Fruit fly (Drosophila melanogaster) whole organism, pupa: ENCODE results near the gene CG46521.
"Not testable (repeated sequence)": the region's sequence is repeated elsewhere in the genome, so short reads cannot be mapped to it uniquely, and the experiment has no call there.

ENCODE experiments used
- CG12605 ChIP-seq: fragments of 200-800 bp; sonication (Bioruptor generic); IDR thresholded peaks from 2 replicates; pipeline ENCODE4 v1.3.6; 2022; ENCODE audit warnings: missing biosample characterization, missing genetic modification characterization
- CG14655 ChIP-seq: fragments of 200-800 bp; sonication (Bioruptor generic); optimal IDR thresholded peaks from 3 replicates; lab custom pipeline; 2017; ENCODE audit warnings: mild to moderate bottlenecking, missing biosample characterization, missing genetic modification reagents, missing genetic modification characterization
- CG15710 ChIP-seq: fragments of 200-800 bp; sonication (Bioruptor generic); optimal IDR thresholded peaks from 2 replicates; lab custom pipeline; 2018; ENCODE audit warnings: missing biosample characterization, mild to moderate bottlenecking, missing genetic modification characterization, moderate library complexity
- CG34367 ChIP-seq: fragments of 200-800 bp; sonication (Bioruptor generic); optimal IDR thresholded peaks from 2 replicates; lab custom pipeline; 2018; ENCODE audit warnings: missing biosample characterization, mild to moderate bottlenecking, missing genetic modification characterization
- CG8159 ChIP-seq: fragments of 200-800 bp; sonication (Bioruptor generic); optimal IDR thresholded peaks from 3 replicates; lab custom pipeline; 2018; ENCODE audit warnings: missing biosample characterization, mild to moderate bottlenecking, missing genetic modification characterization, moderate library complexity
- CG8301 ChIP-seq: fragments of 200-800 bp; sonication (Bioruptor generic); optimal IDR thresholded peaks from 2 replicates; lab custom pipeline; 2018; ENCODE audit warnings: missing biosample characterization, mild to moderate bottlenecking, missing genetic modification characterization
- D1 ChIP-seq: fragments of 200-800 bp; sonication (Bioruptor generic); optimal IDR thresholded peaks from 2 replicates; lab custom pipeline; 2018; ENCODE audit warnings: missing biosample characterization, mild to moderate bottlenecking, missing genetic modification characterization, moderate library complexity
- EcR ChIP-seq: fragments of 200-800 bp; sonication (Bioruptor generic); optimal IDR thresholded peaks from 3 replicates; lab custom pipeline; 2019; ENCODE audit warnings: missing biosample characterization, missing genetic modification characterization, mild to moderate bottlenecking, moderate library complexity, missing genetic modification reagents
- Pif1A ChIP-seq: fragments of 200-800 bp; sonication (Bioruptor generic); optimal IDR thresholded peaks from 3 replicates; lab custom pipeline; 2016; ENCODE audit warnings: missing biosample characterization, missing genetic modification characterization
- fd96Ca ChIP-seq: fragments of 200-800 bp; sonication (Bioruptor generic); IDR thresholded peaks from 3 replicates; pipeline ENCODE4 v1.3.6; 2022; ENCODE audit warnings: missing biosample characterization, missing genetic modification characterization
- gl ChIP-seq: fragments of 200-800 bp; sonication (Bioruptor generic); optimal IDR thresholded peaks from 2 replicates; lab custom pipeline; 2018; ENCODE audit warnings: missing biosample characterization, mild to moderate bottlenecking, missing genetic modification characterization

- TF ChIP-seq CG8159 (tag; lab: Kevin White, UChicago); EcR (GFP tag; lab: Kevin White, UChicago); CG8301 (tag; lab: Kevin White, UChicago); CG14655 (GFP tag; lab: Kevin White, UChicago); D1 (tag; lab: Kevin White, UChicago); CG15710; gl (tag; lab: Kevin White, UChicago); CG34367 (tag; lab: Kevin White, UChicago); fd96Ca (GFP tag; lab: Robert Waterston, UW); Pif1A (GFP tag; lab: Kevin White, UChicago); CG12605 (GFP tag; lab: Robert Waterston, UW): not testable (repeated sequence)
These were observed 39.5 kb upstream of the CG46521 start, which contains the start of gene CG46515 for dm6 chrX:22201883-22202282.
